Worm (Caenorhabditis elegans) whole organism, L4 larva: ENCODE data around the gene C06E1.9.

Source experiments
- ces-1 ChIP-seq: fragments of 150-350 bp; sonication (generic microtip); optimal IDR thresholded peaks from 4 replicates; lab custom pipeline; 2014; ENCODE audit warnings: missing biosample characterization, missing genetic modification reagents, missing genetic modification characterization
- ctbp-1 ChIP-seq: fragments of 200-800 bp; sonication (Bioruptor generic); IDR thresholded peaks from 2 replicates; pipeline ENCODE4 v1.3.6; 2022; ENCODE audit warnings: missing genetic modification reagents, missing genetic modification characterization, missing compliant biosample characterization
- daf-12 ChIP-seq: fragments of 150-350 bp; optimal IDR thresholded peaks from 2 replicates; lab custom pipeline; 2014; ENCODE audit warnings: missing biosample characterization, missing genetic modification reagents, missing genetic modification characterization
- lir-3 ChIP-seq: sonication (generic microtip); optimal IDR thresholded peaks from 2 replicates; lab custom pipeline; 2016; ENCODE audit warnings: mild to moderate bottlenecking, missing genetic modification characterization, missing compliant biosample characterization
- mep-1 ChIP-seq: fragments of 150-350 bp; sonication (generic microtip); optimal IDR thresholded peaks from 3 replicates; lab custom pipeline; 2014; ENCODE audit warnings: missing biosample characterization, missing genetic modification characterization
- nhr-237 ChIP-seq: sonication (generic microtip); optimal IDR thresholded peaks from 2 replicates; lab custom pipeline; 2017; ENCODE audit warnings: missing biosample characterization, missing genetic modification characterization
- nhr-25 ChIP-seq: sonication (generic microtip); optimal IDR thresholded peaks from 2 replicates; lab custom pipeline; 2017; ENCODE audit warnings: missing genetic modification characterization, mild to moderate bottlenecking, missing compliant biosample characterization, antibody characterized with exemption, moderate library complexity, borderline replicate concordance; ENCODE audit not compliant: insufficient read depth
- nhr-28 ChIP-seq: fragments of 150-350 bp; optimal IDR thresholded peaks from 2 replicates; lab custom pipeline; 2014; ENCODE audit warnings: missing biosample characterization, missing genetic modification characterization
- pha-4 ChIP-seq, 2 experiments: fragments of 150-350 bp in 1 of 2; fragments of 200-800 bp in 1 of 2; sonication (Bioruptor generic) in 1 of 2; IDR thresholded peaks in 1 of 2; optimal IDR thresholded peaks in 1 of 2; 2 replicates each; pipeline versions ENCODE4 v1.3.6 to Lab custom; 2014 to 2022; ENCODE audit warnings: missing genetic modification characterization in 2 of 2, missing genetic modification reagents in 2 of 2, missing biosample characterization in 1 of 2, missing compliant biosample characterization in 1 of 2
- unc-39 ChIP-seq: sonication (generic microtip); optimal IDR thresholded peaks from 2 replicates; lab custom pipeline; 2017; ENCODE audit warnings: missing biosample characterization, missing genetic modification characterization

DNA sequence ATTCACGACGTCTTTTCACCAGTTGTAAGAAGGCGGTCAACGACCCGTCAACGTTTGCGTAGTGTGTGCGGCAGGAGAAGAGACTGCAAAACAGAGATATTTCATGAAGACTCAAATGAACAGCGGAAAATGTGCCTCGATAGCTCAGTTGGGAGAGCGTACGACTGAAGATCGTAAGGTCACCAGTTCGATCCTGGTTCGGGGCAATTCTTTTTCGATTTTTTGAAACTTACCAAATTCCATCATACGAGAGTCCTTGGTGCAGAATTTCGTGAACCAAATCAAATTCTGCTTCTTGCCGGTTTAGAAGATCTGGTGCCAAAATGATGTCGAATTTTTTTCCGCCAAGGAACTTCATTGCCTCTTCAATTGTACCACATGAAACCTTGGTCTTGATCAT, 43.3 kb upstream of the C06E1.9 start:
- TF ChIP-seq nhr-25 (tag; lab: Kevin White, UChicago) (no peak), daf-12 (tag; lab: Kevin White, UChicago) (no peak), ces-1 (GFP tag; lab: Kevin White, UChicago) (no peak), ctbp-1 (peak; percentile 51; the same call in 1 of the 2 replicates), mep-1 (tag; lab: Kevin White, UChicago) (peak; percentile 34), nhr-28 (tag; lab: Kevin White, UChicago) (no peak), unc-39 (no peak), pha-4 (GFP tag; IDR thresholded peaks at IDR 0.05; lab: Robert Waterston, UW) (no peak; the same call in 1 of the 2 replicates), pha-4 (tag; optimal IDR thresholded peaks at IDR 0.05; lab: Kevin White, UChicago) (no peak), lir-3 (tag; lab: Kevin White, UChicago) (no peak), nhr-237 (tag; lab: Kevin White, UChicago) (no peak)
